Worm (Caenorhabditis elegans) whole organism, young adult: Measurements from ENCODE around the gene C35A5.5.

Source experiments
- B0019.2 ChIP-seq: fragments of 200-800 bp; sonication (Bioruptor generic); conservative IDR thresholded peaks from 2 replicates; pipeline ENCODE4 v1.3.6; 2022; ENCODE audit warnings: missing genetic modification reagents, missing genetic modification characterization, missing compliant biosample characterization
- B0035.1 ChIP-seq: sonication (generic microtip); optimal IDR thresholded peaks from 2 replicates; lab custom pipeline; 2016; ENCODE audit warnings: missing genetic modification characterization, mild to moderate bottlenecking, missing compliant biosample characterization, missing genotype, missing genetic modification reagents
- F22D6.2 ChIP-seq: sonication (generic microtip); optimal IDR thresholded peaks from 2 replicates; lab custom pipeline; 2016; ENCODE audit warnings: mild to moderate bottlenecking, missing genetic modification characterization, missing compliant biosample characterization
- F33H1.4 ChIP-seq: fragments of 200-800 bp; sonication (Bioruptor generic); IDR thresholded peaks from 2 replicates; pipeline ENCODE4 v1.3.6; 2022; ENCODE audit warnings: missing genetic modification reagents, missing genetic modification characterization, missing compliant biosample characterization
- F37B4.10 ChIP-seq: fragments of 200-800 bp; sonication (Bioruptor generic); IDR thresholded peaks from 2 replicates; pipeline ENCODE4 v1.3.6; 2022; ENCODE audit warnings: missing genetic modification characterization, missing compliant biosample characterization
- F49E8.2 ChIP-seq: sonication (generic microtip); optimal IDR thresholded peaks from 3 replicates; lab custom pipeline; 2017; ENCODE audit warnings: missing genetic modification characterization, mild to moderate bottlenecking, missing compliant biosample characterization, antibody characterized with exemption, moderate library complexity; ENCODE audit not compliant: insufficient read depth
- T26A5.8 ChIP-seq: sonication (generic microtip); optimal IDR thresholded peaks from 2 replicates; lab custom pipeline; 2016; ENCODE audit warnings: missing genetic modification characterization, missing compliant biosample characterization
- Y56A3A.18 ChIP-seq: fragments of 200-800 bp; sonication (Bioruptor generic); IDR thresholded peaks from 2 replicates; pipeline ENCODE4 v1.3.6; 2022; ENCODE audit warnings: missing genetic modification reagents, missing genetic modification characterization, missing compliant biosample characterization
- ZK185.1 ChIP-seq: sonication (generic microtip); optimal IDR thresholded peaks from 2 replicates; lab custom pipeline; 2016; ENCODE audit warnings: mild to moderate bottlenecking, missing genetic modification characterization, missing compliant biosample characterization; ENCODE audit not compliant: poor library complexity, severe bottlenecking
- ama-1 ChIP-seq, 3 experiments: fragments of 150-350 bp in 1 of 3; sonication (generic microtip) in 2 of 3; optimal IDR thresholded peaks; 2 replicates each; lab custom pipeline; 2014 to 2018; ENCODE audit warnings: missing biosample characterization in 2 of 3, missing genetic modification characterization in 2 of 3, missing genetic modification reagents in 2 of 3
- attf-5 ChIP-seq: fragments of 200-800 bp; sonication (Bioruptor generic); optimal IDR thresholded peaks from 2 replicates; lab custom pipeline; 2018; ENCODE audit warnings: mild to moderate bottlenecking, missing genetic modification characterization, missing compliant biosample characterization
- cebp-1 ChIP-seq, 2 experiments: fragments of 200-800 bp in 1 of 2; sonication (Bioruptor generic) in 1 of 2; sonication (generic microtip) in 1 of 2; IDR thresholded peaks in 1 of 2; optimal IDR thresholded peaks in 1 of 2; 2 replicates each; pipeline versions ENCODE4 v1.3.6 to Lab custom; 2017 to 2022; ENCODE audit warnings: missing compliant biosample characterization in 2 of 2, missing genetic modification characterization in 2 of 2, mild to moderate bottlenecking in 1 of 2, missing genetic modification reagents in 1 of 2, moderate library complexity in 1 of 2
- ceh-27 ChIP-seq: fragments of 200-800 bp; sonication (Bioruptor generic); optimal IDR thresholded peaks from 2 replicates; lab custom pipeline; 2018; ENCODE audit warnings: mild to moderate bottlenecking, missing genetic modification characterization, moderate library complexity, missing compliant biosample characterization
- dpff-1 ChIP-seq: sonication (generic microtip); optimal IDR thresholded peaks from 2 replicates; lab custom pipeline; 2017; ENCODE audit warnings: mild to moderate bottlenecking, missing genetic modification characterization, missing compliant biosample characterization
- dpl-1 ChIP-seq: fragments of 150-350 bp; optimal IDR thresholded peaks from 2 replicates; lab custom pipeline; 2014; ENCODE audit warnings: missing biosample characterization, missing genetic modification reagents, missing genetic modification characterization
- fkh-3 ChIP-seq: sonication (generic microtip); optimal IDR thresholded peaks from 2 replicates; lab custom pipeline; 2016; ENCODE audit warnings: mild to moderate bottlenecking, missing genetic modification characterization, missing compliant biosample characterization
- hlh-12 ChIP-seq: sonication (generic microtip); optimal IDR thresholded peaks from 2 replicates; lab custom pipeline; 2016; ENCODE audit warnings: missing genetic modification characterization, missing compliant biosample characterization
- hmg-20 ChIP-seq: fragments of 200-800 bp; sonication (Bioruptor generic); IDR thresholded peaks from 2 replicates; pipeline ENCODE4 v1.3.6; 2022; ENCODE audit warnings: missing genetic modification reagents, missing genetic modification characterization, missing compliant biosample characterization
- hrde-1 ChIP-seq: sonication (generic microtip); optimal IDR thresholded peaks from 2 replicates; lab custom pipeline; 2016; ENCODE audit warnings: missing genetic modification characterization, mild to moderate bottlenecking, missing compliant biosample characterization, moderate library complexity, missing genotype, missing genetic modification reagents, borderline replicate concordance
- let-607 ChIP-seq, 2 experiments: fragments of 200-800 bp in 1 of 2; sonication (Bioruptor generic) in 1 of 2; sonication (generic microtip) in 1 of 2; optimal IDR thresholded peaks; 2 replicates each; lab custom pipeline; 2016 to 2018; ENCODE audit warnings: mild to moderate bottlenecking in 2 of 2, missing compliant biosample characterization in 2 of 2, missing genetic modification characterization in 2 of 2, moderate library complexity in 2 of 2, missing genotype in 1 of 2
- lin-26 ChIP-seq: fragments of 200-800 bp; sonication (Bioruptor generic); IDR thresholded peaks from 2 replicates; pipeline ENCODE4 v1.3.6; 2022; ENCODE audit warnings: missing genetic modification reagents, missing genetic modification characterization, missing compliant biosample characterization
- lir-1 ChIP-seq: fragments of 200-800 bp; sonication (Bioruptor generic); conservative IDR thresholded peaks from 2 replicates; pipeline ENCODE4 v1.3.6; 2022; ENCODE audit warnings: missing genetic modification reagents, missing genetic modification characterization, missing compliant biosample characterization
- madf-3 ChIP-seq: fragments of 200-800 bp; sonication (Bioruptor generic); IDR thresholded peaks from 2 replicates; pipeline ENCODE4 v1.3.6; 2022; ENCODE audit warnings: missing genetic modification reagents, missing genetic modification characterization, missing compliant biosample characterization
- nfya-1 ChIP-seq: sonication (generic microtip); optimal IDR thresholded peaks from 2 replicates; lab custom pipeline; 2017; ENCODE audit warnings: antibody characterized with exemption, missing compliant biosample characterization, missing genetic modification characterization, borderline replicate concordance; ENCODE audit not compliant: insufficient read depth
- nhr-179 ChIP-seq: sonication (generic microtip); optimal IDR thresholded peaks from 2 replicates; lab custom pipeline; 2016; ENCODE audit warnings: mild to moderate bottlenecking, missing genetic modification characterization, missing compliant biosample characterization
- nhr-90 ChIP-seq: sonication (generic microtip); optimal IDR thresholded peaks from 2 replicates; lab custom pipeline; 2016; ENCODE audit warnings: missing genotype, mild to moderate bottlenecking, missing genetic modification characterization, missing compliant biosample characterization
- pha-4 ChIP-seq: fragments of 150-350 bp; sonication (generic microtip); optimal IDR thresholded peaks from 2 replicates; lab custom pipeline; 2014; ENCODE audit warnings: missing biosample characterization, missing genetic modification reagents, missing genetic modification characterization
- snpc-3.4 ChIP-seq: sonication (generic microtip); optimal IDR thresholded peaks from 2 replicates; lab custom pipeline; 2017; ENCODE audit warnings: missing genetic modification characterization, mild to moderate bottlenecking, missing compliant biosample characterization, antibody characterized with exemption, moderate library complexity, missing genotype, missing genetic modification reagents
- snpc-4 ChIP-seq, 5 experiments: fragments of 150-350 bp in 1 of 5; sonication (generic microtip) in 4 of 5; optimal IDR thresholded peaks; 2 replicates each; lab custom pipeline; 2014 to 2018; ENCODE audit warnings: missing genetic modification characterization in 5 of 5, missing biosample characterization in 3 of 5, antibody characterized with exemption in 2 of 5, mild to moderate bottlenecking in 2 of 5, missing compliant biosample characterization in 2 of 5, missing genotype in 2 of 5, moderate library complexity in 2 of 5, missing genetic modification reagents in 1 of 5
- tlf-1 ChIP-seq: fragments of 200-800 bp; sonication (Bioruptor generic); optimal IDR thresholded peaks from 2 replicates; lab custom pipeline; 2018; ENCODE audit warnings: mild to moderate bottlenecking, missing genetic modification characterization, missing compliant biosample characterization
- zfh-2 ChIP-seq: fragments of 200-800 bp; sonication (Bioruptor generic); conservative IDR thresholded peaks from 2 replicates; pipeline ENCODE4 v1.3.6; 2022; ENCODE audit warnings: missing genetic modification reagents, missing genetic modification characterization, missing compliant biosample characterization
- ztf-28 ChIP-seq: fragments of 200-800 bp; sonication (Bioruptor generic); IDR thresholded peaks from 2 replicates; pipeline ENCODE4 v1.3.6; 2022; ENCODE audit warnings: missing genetic modification reagents, missing genetic modification characterization, missing compliant biosample characterization

The C35A5.5 gene

DNA sequence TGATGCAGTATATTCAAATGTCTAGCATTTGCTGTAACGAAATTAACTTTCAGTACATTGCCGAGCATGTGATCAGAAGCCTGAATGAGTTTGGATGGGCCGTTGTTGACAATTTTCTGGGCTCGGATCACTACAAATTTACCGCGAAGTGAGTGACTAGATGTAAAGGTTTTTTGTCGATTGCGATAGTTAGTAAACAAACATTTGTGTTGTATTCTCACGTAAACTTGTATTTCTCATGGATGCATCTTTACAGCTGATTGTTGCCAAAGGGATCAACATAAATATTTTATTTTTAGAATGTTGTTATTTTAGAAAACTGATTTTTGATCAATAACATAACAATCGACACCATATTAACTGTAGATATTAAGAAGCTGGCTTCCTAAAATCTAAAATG lies 31.6 kb upstream of the C35A5.5 start:
- TF ChIP-seq F22D6.2 (tag; lab: Kevin White, UChicago) (no peak), fkh-3 (tag; lab: Kevin White, UChicago) (no peak), snpc-3.4 (tag; lab: Kevin White, UChicago) (no peak), T26A5.8 (tag; lab: Kevin White, UChicago) (no peak), madf-3 (GFP tag; lab: Robert Waterston, UW) (no peak), ama-1 (optimal IDR thresholded peaks at IDR 0.05; lab: Kevin White, UChicago) (no peak), ama-1 (GFP tag; optimal IDR thresholded peaks at IDR 0.05; lab: Kevin White, UChicago) (no peak), zfh-2 (GFP tag; lab: Robert Waterston, UW) (no peak), dpff-1 (no peak), nhr-179 (tag; lab: Kevin White, UChicago) (no peak), dpl-1 (no peak), hlh-12 (tag; lab: Kevin White, UChicago) (no peak), nfya-1 (tag; lab: Kevin White, UChicago) (no peak), hrde-1 (tag; lab: Kevin White, UChicago) (no peak)
- TF ChIP-seq, all 124 proteins: peak for 0

DNA sequence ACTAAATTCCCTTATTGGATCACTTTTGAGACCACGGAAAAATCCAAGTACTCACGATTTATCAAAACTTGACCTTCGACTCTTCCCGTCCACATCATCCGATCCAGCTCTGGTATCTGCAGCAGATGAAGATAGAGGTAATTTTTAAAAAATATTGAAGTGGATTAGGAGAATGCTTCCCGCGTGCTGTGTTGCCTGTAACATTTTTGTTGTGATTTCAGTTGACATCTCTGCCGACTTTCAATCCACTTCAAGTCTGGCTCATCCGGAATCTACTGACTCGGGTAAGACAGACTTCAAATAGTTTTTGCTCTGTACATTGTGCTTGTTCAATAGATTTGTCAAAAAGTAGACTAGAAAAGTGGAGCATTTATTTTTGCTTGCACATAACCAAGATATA lies 30.2 kb upstream of the C35A5.5 start:
- TF ChIP-seq F49E8.2 (tag; lab: Kevin White, UChicago), result no peak
- no peak for TF ChIP-seq ztf-28 (GFP tag; lab: Robert Waterston, UW)
- TF ChIP-seq pha-4 (tag; lab: Kevin White, UChicago), result no peak
- TF ChIP-seq nhr-90, result no peak
- no peak for TF ChIP-seq F37B4.10 (GFP tag; lab: Robert Waterston, UW)
- TF ChIP-seq attf-5 (GFP tag; lab: Kevin White, UChicago), result no peak
- TF ChIP-seq B0019.2 (GFP tag; lab: Robert Waterston, UW), result no peak
- no peak for TF ChIP-seq snpc-4 (GFP tag; optimal IDR thresholded peaks at IDR 0.05; lab: Kevin White, UChicago)
- TF ChIP-seq snpc-4 (tag; optimal IDR thresholded peaks at IDR 0.05; lab: Kevin White, UChicago), result no peak
- no peak for TF ChIP-seq dpl-1

DNA sequence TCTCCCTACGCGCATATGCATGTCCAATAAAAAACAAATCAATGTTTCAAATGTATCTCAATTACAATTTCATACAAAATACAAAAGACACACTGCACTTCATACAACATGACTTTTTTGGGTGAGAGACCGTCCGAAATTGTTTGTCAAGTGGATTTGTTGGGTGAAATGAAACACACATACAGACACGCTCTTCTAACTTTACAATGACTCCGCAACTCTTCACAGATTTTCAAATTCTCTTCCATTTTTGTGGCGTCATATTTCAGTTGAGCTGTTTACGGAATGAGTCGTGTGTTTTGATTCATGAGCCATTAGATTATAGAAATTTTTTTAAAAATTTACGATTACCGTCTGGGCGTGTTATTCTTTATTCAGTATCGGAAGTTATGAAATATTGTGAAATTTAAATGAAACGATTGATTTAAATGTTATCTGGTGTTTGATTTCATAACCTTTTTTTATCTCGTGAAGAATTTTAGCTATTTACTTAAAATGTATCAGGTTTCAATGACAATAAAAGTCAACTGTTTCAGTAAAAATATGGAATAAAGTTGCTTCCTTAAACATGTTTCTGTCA lies 28.7 kb upstream of the C35A5.5 start:
- TF ChIP-seq lin-26, result no peak
- TF ChIP-seq hrde-1 (tag; lab: Kevin White, UChicago), result no peak
- no peak for TF ChIP-seq F33H1.4
- TF ChIP-seq madf-3 (GFP tag; lab: Robert Waterston, UW), result peak; percentile 68; the same call in 1 of the 2 replicates
- TF ChIP-seq ceh-27, result peak; percentile 4
- TF ChIP-seq let-607 (tag; optimal IDR thresholded peaks at IDR 0.05; lab: Kevin White, UChicago), result no peak
- no peak for TF ChIP-seq hmg-20 (GFP tag; lab: Robert Waterston, UW)
- no peak for TF ChIP-seq dpff-1
- TF ChIP-seq ZK185.1 (tag; lab: Kevin White, UChicago), result peak; percentile 8
- no peak for TF ChIP-seq snpc-4 (GFP tag; optimal IDR thresholded peaks at IDR 0.05; lab: Kevin White, UChicago)
- no peak for TF ChIP-seq snpc-4 (tag; optimal IDR thresholded peaks at IDR 0.05; lab: Kevin White, UChicago)
- TF ChIP-seq ama-1 (optimal IDR thresholded peaks at IDR 0.05; lab: Kevin White, UChicago), result peak; percentile 66
- TF ChIP-seq ama-1 (GFP tag; optimal IDR thresholded peaks at IDR 0.05; lab: Kevin White, UChicago), result no peak
- peak; percentile 15 for TF ChIP-seq B0035.1 (tag; lab: Kevin White, UChicago)
- TF ChIP-seq lir-1 (GFP tag; lab: Robert Waterston, UW), result no peak
- TF ChIP-seq tlf-1 (GFP tag; lab: Kevin White, UChicago), result no peak
- TF ChIP-seq Y56A3A.18 (GFP tag; lab: Robert Waterston, UW), result no peak
- TF ChIP-seq cebp-1 (GFP tag; IDR thresholded peaks at IDR 0.05; lab: Robert Waterston, UW), result peak; percentile 51
- TF ChIP-seq cebp-1 (tag; optimal IDR thresholded peaks at IDR 0.05; lab: Kevin White, UChicago), result peak; percentile 85
